Worm (Caenorhabditis elegans): Measurements from ENCODE around the gene F52E1.9.

- TF ChIP-seq ceh-36 (tag; optimal IDR thresholded peaks at IDR 0.05) (no peak), ama-1 (optimal IDR thresholded peaks at IDR 0.05) (no peak), hmbx-1 (tag; optimal IDR thresholded peaks at IDR 0.05) (no peak), ceh-13 (GFP tag; optimal IDR thresholded peaks at IDR 0.05) (no peak)
Measured at ce11 chrV:8400808-8401207, 1.7 kb downstream of the F52E1.9 start.

Data from whole organism, early embryonic.